Worm (Caenorhabditis elegans) whole organism, mixed stage, embryonic: ENCODE results near the gene sptl-2.

Experiments used
- blmp-1 ChIP-seq: fragments of 150-350 bp; optimal IDR thresholded peaks from 2 replicates; lab custom pipeline; 2014; ENCODE audit warnings: missing biosample characterization, missing genetic modification characterization
- ces-1 ChIP-seq: fragments of 150-350 bp; optimal IDR thresholded peaks from 2 replicates; lab custom pipeline; 2014; ENCODE audit warnings: missing biosample characterization, missing genetic modification reagents, missing genetic modification characterization
- hlh-1 ChIP-seq: fragments of 150-350 bp; optimal IDR thresholded peaks from 2 replicates; lab custom pipeline; 2014; ENCODE audit warnings: missing biosample characterization, missing genetic modification reagents, missing genetic modification characterization
- lin-13 ChIP-seq: fragments of 150-350 bp; optimal IDR thresholded peaks from 2 replicates; lab custom pipeline; 2014; ENCODE audit warnings: missing biosample characterization, missing genetic modification characterization
- mab-5 ChIP-seq: fragments of 150-350 bp; optimal IDR thresholded peaks from 2 replicates; lab custom pipeline; 2014; ENCODE audit warnings: missing biosample characterization, missing genetic modification characterization
- nhr-12 ChIP-seq: fragments of 150-350 bp; optimal IDR thresholded peaks from 2 replicates; lab custom pipeline; 2014; ENCODE audit warnings: missing biosample characterization, missing genetic modification characterization
- nhr-28 ChIP-seq: fragments of 150-350 bp; optimal IDR thresholded peaks from 2 replicates; lab custom pipeline; 2014; ENCODE audit warnings: missing biosample characterization, missing genetic modification characterization
- nhr-76 ChIP-seq: sonication (generic microtip); optimal IDR thresholded peaks from 2 replicates; lab custom pipeline; 2017; ENCODE audit warnings: missing biosample characterization, missing genetic modification characterization
- snpc-4 ChIP-seq: fragments of 150-350 bp; optimal IDR thresholded peaks from 2 replicates; lab custom pipeline; 2014; ENCODE audit warnings: missing biosample characterization, missing genetic modification characterization
- sptf-1 ChIP-seq: sonication (generic microtip); optimal IDR thresholded peaks from 2 replicates; lab custom pipeline; 2017; ENCODE audit warnings: mild to moderate bottlenecking, missing genetic modification characterization, moderate library complexity, missing compliant biosample characterization
- unc-120 ChIP-seq: sonication (generic microtip); optimal IDR thresholded peaks from 2 replicates; lab custom pipeline; 2017; ENCODE audit warnings: missing genetic modification characterization, missing compliant biosample characterization; ENCODE audit not compliant: poor library complexity, severe bottlenecking
- unc-62 ChIP-seq: fragments of 150-350 bp; optimal IDR thresholded peaks from 2 replicates; lab custom pipeline; 2014; ENCODE audit warnings: missing biosample characterization, missing genetic modification reagents, missing genetic modification characterization
- ztf-11 ChIP-seq: fragments of 150-350 bp; optimal IDR thresholded peaks from 2 replicates; lab custom pipeline; 2014; ENCODE audit warnings: missing biosample characterization, missing genetic modification characterization

- TF ChIP-seq lin-13 (no peak), nhr-76 (no peak), unc-62 (GFP tag; lab: Kevin White, UChicago) (no peak), unc-120 (no peak), mab-5 (tag; lab: Kevin White, UChicago) (no peak), hlh-1 (tag; lab: Kevin White, UChicago) (no peak), nhr-28 (tag; lab: Kevin White, UChicago) (no peak), ces-1 (GFP tag; lab: Kevin White, UChicago) (no peak), snpc-4 (tag; lab: Kevin White, UChicago) (no peak), blmp-1 (tag; lab: Kevin White, UChicago) (no peak), nhr-12 (tag; lab: Kevin White, UChicago) (no peak), sptf-1 (tag; lab: Kevin White, UChicago) (peak; percentile 14), ztf-11 (tag; lab: Kevin White, UChicago) (no peak)
Observed at ce11 chrV:8039085-8039525, 22.1 kb downstream of the sptl-2 start.
